Worm (Caenorhabditis elegans) whole organism, young adult: ENCODE measurements around the gene R07B7.6.

Experiments used
- C17E4.6 ChIP-seq: fragments of 200-800 bp; sonication (Bioruptor generic); IDR thresholded peaks from 2 replicates; pipeline ENCODE4 v1.3.6; 2022; ENCODE audit warnings: missing genetic modification reagents, missing genetic modification characterization, missing compliant biosample characterization
- F57A8.1 ChIP-seq: fragments of 200-800 bp; sonication (Bioruptor generic); optimal IDR thresholded peaks from 2 replicates; lab custom pipeline; 2018; ENCODE audit warnings: mild to moderate bottlenecking, missing genetic modification characterization, moderate library complexity, missing compliant biosample characterization
- Y95B8A.8 ChIP-seq: fragments of 200-800 bp; sonication (Bioruptor generic); IDR thresholded peaks from 2 replicates; pipeline ENCODE4 v1.3.6; 2022; ENCODE audit warnings: missing genetic modification reagents, missing genetic modification characterization, missing compliant biosample characterization
- ama-1 ChIP-seq, 3 experiments: fragments of 150-350 bp in 1 of 3; sonication (generic microtip) in 2 of 3; optimal IDR thresholded peaks; 2 replicates each; lab custom pipeline; 2014 to 2018; ENCODE audit warnings: missing biosample characterization in 2 of 3, missing genetic modification characterization in 2 of 3, missing genetic modification reagents in 2 of 3
- ceh-40 ChIP-seq: fragments of 200-800 bp; sonication (Bioruptor generic); IDR thresholded peaks from 2 replicates; pipeline ENCODE4 v1.3.6; 2022; ENCODE audit warnings: missing genetic modification characterization, missing compliant biosample characterization
- dpff-1 ChIP-seq: sonication (generic microtip); optimal IDR thresholded peaks from 2 replicates; lab custom pipeline; 2017; ENCODE audit warnings: mild to moderate bottlenecking, missing genetic modification characterization, missing compliant biosample characterization
- ets-4 ChIP-seq: fragments of 200-800 bp; sonication (Bioruptor generic); optimal IDR thresholded peaks from 2 replicates; lab custom pipeline; 2018; ENCODE audit warnings: mild to moderate bottlenecking, missing genetic modification characterization, missing compliant biosample characterization
- mel-28 ChIP-seq: sonication (generic microtip); optimal IDR thresholded peaks from 2 replicates; lab custom pipeline; 2016; ENCODE audit warnings: borderline replicate concordance, mild to moderate bottlenecking, missing genetic modification characterization, missing compliant biosample characterization
- snpc-4 ChIP-seq, 5 experiments: fragments of 150-350 bp in 1 of 5; sonication (generic microtip) in 4 of 5; optimal IDR thresholded peaks; 2 replicates each; lab custom pipeline; 2014 to 2018; ENCODE audit warnings: missing genetic modification characterization in 5 of 5, missing biosample characterization in 3 of 5, antibody characterized with exemption in 2 of 5, mild to moderate bottlenecking in 2 of 5, missing compliant biosample characterization in 2 of 5, missing genotype in 2 of 5, moderate library complexity in 2 of 5, missing genetic modification reagents in 1 of 5
- somi-1 ChIP-seq: fragments of 200-800 bp; sonication (Bioruptor generic); optimal IDR thresholded peaks from 2 replicates; lab custom pipeline; 2018; ENCODE audit warnings: mild to moderate bottlenecking, missing genetic modification characterization, missing compliant biosample characterization

DNA sequence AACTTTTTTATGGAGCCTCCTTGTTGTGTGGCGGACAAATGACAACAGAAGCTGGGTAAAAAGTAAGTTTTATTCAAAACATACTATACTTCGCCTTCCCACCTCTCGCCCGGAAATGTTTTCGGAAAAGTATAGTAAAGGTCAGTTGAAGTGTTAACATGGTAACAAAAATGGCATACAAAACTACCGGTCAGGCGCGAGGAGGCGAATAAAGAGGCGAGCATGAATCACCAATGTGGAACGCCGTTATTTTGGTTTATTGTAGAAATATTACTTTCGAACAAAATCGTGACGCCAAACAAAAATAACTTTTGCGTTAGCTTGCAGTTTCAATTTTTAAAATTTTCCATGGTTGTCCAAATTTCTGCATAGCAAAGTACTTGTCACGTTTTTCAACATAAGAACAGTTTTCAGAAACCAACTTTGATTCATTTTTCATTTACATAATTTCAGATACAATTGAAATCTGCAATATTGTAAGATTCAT lies 42.8 kb upstream of the R07B7.6 start, which contains the start of gene C13C4.8:
- TF ChIP-seq dpff-1 = no peak
- no peak for TF ChIP-seq snpc-4 (GFP tag; optimal IDR thresholded peaks at IDR 0.05; lab: Kevin White, UChicago)
- TF ChIP-seq snpc-4 (tag; optimal IDR thresholded peaks at IDR 0.05; lab: Kevin White, UChicago) = no peak
- TF ChIP-seq ama-1 (optimal IDR thresholded peaks at IDR 0.05; lab: Kevin White, UChicago) = no peak
- TF ChIP-seq ama-1 (GFP tag; optimal IDR thresholded peaks at IDR 0.05; lab: Kevin White, UChicago) = no peak
- no peak for TF ChIP-seq ets-4 (GFP tag; lab: Kevin White, UChicago)
- TF ChIP-seq ceh-40 (GFP tag; lab: Robert Waterston, UW) = no peak
- TF ChIP-seq F57A8.1 (GFP tag; lab: Kevin White, UChicago) = no peak
- no peak for TF ChIP-seq mel-28
- no peak for TF ChIP-seq C17E4.6
- no peak for TF ChIP-seq somi-1
- no peak for TF ChIP-seq Y95B8A.8 (GFP tag; lab: Robert Waterston, UW)
